Fruit fly (Drosophila melanogaster) whole organism, prepupa: Measurements from ENCODE around the gene twy.

Source experiments
- CG15336 ChIP-seq: fragments of 200-800 bp; sonication (Bioruptor generic); IDR thresholded peaks from 2 replicates; pipeline ENCODE4 v1.3.6; 2022; ENCODE audit warnings: missing biosample characterization, missing genetic modification characterization
- CG16779 ChIP-seq: fragments of 200-800 bp; sonication (Bioruptor generic); optimal IDR thresholded peaks from 3 replicates; lab custom pipeline; 2017; ENCODE audit warnings: missing biosample characterization, mild to moderate bottlenecking, missing genetic modification characterization
- CG6163 ChIP-seq: fragments of 200-800 bp; sonication (Bioruptor generic); IDR thresholded peaks from 3 replicates; pipeline ENCODE4 v1.3.6; 2022; ENCODE audit warnings: missing biosample characterization, missing genetic modification characterization
- CG6792 ChIP-seq: fragments of 200-800 bp; sonication (Bioruptor generic); optimal IDR thresholded peaks from 3 replicates; lab custom pipeline; 2016; ENCODE audit warnings: missing biosample characterization, missing genetic modification characterization
- CG6854 ChIP-seq: fragments of 200-800 bp; sonication (Bioruptor generic); optimal IDR thresholded peaks from 2 replicates; lab custom pipeline; 2017; ENCODE audit warnings: missing biosample characterization, mild to moderate bottlenecking, missing genetic modification characterization
- CG8632 ChIP-seq: fragments of 200-800 bp; sonication (Bioruptor generic); optimal IDR thresholded peaks from 3 replicates; lab custom pipeline; 2016; ENCODE audit warnings: missing biosample characterization, missing genetic modification characterization
- Eip78C ChIP-seq: fragments of 200-800 bp; sonication (Bioruptor generic); peaks from one replicate; lab custom pipeline; 2016; ENCODE audit warnings: missing biosample characterization, missing genetic modification characterization
- Eip93F ChIP-seq: fragments of 200-800 bp; sonication (Bioruptor generic); optimal IDR thresholded peaks from 2 replicates; lab custom pipeline; 2016; ENCODE audit warnings: missing biosample characterization, mild to moderate bottlenecking, missing genetic modification characterization
- Gug ChIP-seq: fragments of 200-800 bp; sonication (Bioruptor generic); IDR thresholded peaks from 2 replicates; pipeline ENCODE4 v1.3.6; 2022; ENCODE audit warnings: missing biosample characterization, missing genetic modification characterization
- Hr4 ChIP-seq: fragments of 200-800 bp; sonication (Bioruptor generic); optimal IDR thresholded peaks from 3 replicates; lab custom pipeline; 2016; ENCODE audit warnings: missing biosample characterization, missing genetic modification characterization
- Sox15 ChIP-seq: fragments of 200-800 bp; sonication (Bioruptor generic); optimal IDR thresholded peaks from 3 replicates; lab custom pipeline; 2016; ENCODE audit warnings: missing biosample characterization, missing genetic modification characterization
- net ChIP-seq: fragments of 200-800 bp; sonication (Bioruptor generic); optimal IDR thresholded peaks from 3 replicates; lab custom pipeline; 2016; ENCODE audit warnings: missing biosample characterization, missing genetic modification characterization

dm6 chr3L:11816641-11817040 lies 23.6 kb upstream of the twy start:
- TF ChIP-seq Eip93F = no peak
- TF ChIP-seq CG6163 (GFP tag; lab: Robert Waterston, UW) = no peak
- no peak for TF ChIP-seq CG8632 (GFP tag; lab: Kevin White, UChicago)
- TF ChIP-seq CG6854 (GFP tag; lab: Kevin White, UChicago) = no peak
- no peak for TF ChIP-seq Eip78C (GFP tag; lab: Kevin White, UChicago)
- TF ChIP-seq CG6792 = no peak
- TF ChIP-seq Sox15 (GFP tag; lab: Kevin White, UChicago) = no peak
- TF ChIP-seq Hr4 (GFP tag; lab: Kevin White, UChicago) = no peak
- TF ChIP-seq CG16779 (tag; lab: Kevin White, UChicago) = no peak
- no peak for TF ChIP-seq CG15336
- no peak for TF ChIP-seq Gug (GFP tag; lab: Robert Waterston, UW)
- no peak for TF ChIP-seq net (GFP tag; lab: Kevin White, UChicago)
